Worm (Caenorhabditis elegans): ENCODE results near the gene mec-9.

DNA sequence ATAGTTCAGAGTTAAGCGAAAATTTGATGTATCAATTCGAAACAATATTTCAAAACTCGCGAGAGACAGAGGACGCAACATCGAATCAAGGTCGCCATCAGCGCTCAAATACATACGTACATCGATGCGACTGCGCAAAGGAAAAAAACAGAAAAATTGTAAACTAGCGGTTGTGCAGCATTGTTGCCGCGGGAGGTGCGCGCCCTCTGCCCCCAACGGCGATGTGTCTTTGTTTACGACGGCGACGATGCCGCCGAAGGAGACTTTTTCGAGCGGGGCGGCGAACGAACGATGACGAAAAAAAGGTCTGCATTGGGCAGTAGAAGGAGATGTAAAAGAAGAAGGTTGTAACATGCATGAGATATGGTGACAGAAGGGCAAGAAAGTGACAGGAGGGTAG, 48.0 kb upstream of the mec-9 start:
- no peak for TF ChIP-seq egl-13 (tag; optimal IDR thresholded peaks at IDR 0.05)
- no peak for TF ChIP-seq elt-2 (tag; optimal IDR thresholded peaks at IDR 0.05)
- no peak for TF ChIP-seq nhr-11 (tag; optimal IDR thresholded peaks at IDR 0.05)
- TF ChIP-seq C04F5.9 (tag; optimal IDR thresholded peaks at IDR 0.05): no peak
- no peak for TF ChIP-seq ama-1 (optimal IDR thresholded peaks at IDR 0.05)
